Worm (Caenorhabditis elegans) whole organism, late embryonic: ENCODE results near the gene fbxa-114.

Experiments
- C38D4.7 ChIP-seq: fragments of 200-800 bp; sonication (Bioruptor generic); optimal IDR thresholded peaks from 2 replicates; lab custom pipeline; 2018; ENCODE audit warnings: mild to moderate bottlenecking, missing genetic modification characterization, moderate library complexity, missing compliant biosample characterization
- K02D7.2 ChIP-seq: sonication (generic microtip); optimal IDR thresholded peaks from 2 replicates; lab custom pipeline; 2017; ENCODE audit warnings: mild to moderate bottlenecking, missing genetic modification characterization, missing compliant biosample characterization
- Y22D7AL.16 ChIP-seq: sonication (generic microtip); optimal IDR thresholded peaks from 2 replicates; lab custom pipeline; 2016; ENCODE audit warnings: missing genetic modification characterization, missing compliant biosample characterization
- ahr-1 ChIP-seq: sonication (generic microtip); optimal IDR thresholded peaks from 2 replicates; lab custom pipeline; 2016; ENCODE audit warnings: missing genetic modification characterization, missing compliant biosample characterization
- ceh-14 ChIP-seq: sonication (generic microtip); optimal IDR thresholded peaks from 2 replicates; lab custom pipeline; 2016; ENCODE audit warnings: missing genotype, missing genetic modification characterization, missing compliant biosample characterization
- ceh-18 ChIP-seq: sonication (generic microtip); optimal IDR thresholded peaks from 2 replicates; lab custom pipeline; 2016; ENCODE audit warnings: missing genetic modification characterization, missing compliant biosample characterization
- ceh-19 ChIP-seq: fragments of 200-800 bp; sonication (Bioruptor generic); optimal IDR thresholded peaks from 2 replicates; lab custom pipeline; 2018; ENCODE audit warnings: mild to moderate bottlenecking, missing genetic modification characterization, missing compliant biosample characterization
- ceh-22 ChIP-seq: sonication (generic microtip); optimal IDR thresholded peaks from 2 replicates; lab custom pipeline; 2017; ENCODE audit warnings: missing biosample characterization, missing genetic modification characterization
- ceh-24 ChIP-seq: sonication (generic microtip); optimal IDR thresholded peaks from 2 replicates; lab custom pipeline; 2016; ENCODE audit warnings: mild to moderate bottlenecking, missing genetic modification characterization, missing compliant biosample characterization
- ceh-30 ChIP-seq: fragments of 150-350 bp; optimal IDR thresholded peaks from 2 replicates; lab custom pipeline; 2014; ENCODE audit warnings: missing biosample characterization, missing genetic modification characterization
- ceh-31 ChIP-seq: sonication (generic microtip); optimal IDR thresholded peaks from 2 replicates; lab custom pipeline; 2016; ENCODE audit warnings: missing genetic modification characterization, missing compliant biosample characterization
- ceh-34 ChIP-seq: sonication (generic microtip); optimal IDR thresholded peaks from 2 replicates; lab custom pipeline; 2016; ENCODE audit warnings: mild to moderate bottlenecking, missing genetic modification characterization, missing compliant biosample characterization
- ceh-45 ChIP-seq: fragments of 200-800 bp; sonication (Bioruptor generic); IDR thresholded peaks from 2 replicates; pipeline ENCODE4 v1.3.6; 2022; ENCODE audit warnings: missing genetic modification reagents, missing genetic modification characterization, missing compliant biosample characterization
- ceh-48 ChIP-seq: sonication (generic microtip); optimal IDR thresholded peaks from 2 replicates; lab custom pipeline; 2016; ENCODE audit warnings: missing genetic modification characterization, inconsistent platforms, missing compliant biosample characterization
- che-1 ChIP-seq: sonication (generic microtip); optimal IDR thresholded peaks from 2 replicates; lab custom pipeline; 2016; ENCODE audit warnings: mild to moderate bottlenecking, missing genetic modification characterization, missing compliant biosample characterization
- dve-1 ChIP-seq: sonication (generic microtip); optimal IDR thresholded peaks from 2 replicates; lab custom pipeline; 2017; ENCODE audit warnings: antibody characterized with exemption, mild to moderate bottlenecking, missing genetic modification characterization, missing compliant biosample characterization
- elt-2 ChIP-seq: sonication (generic microtip); optimal IDR thresholded peaks from 2 replicates; lab custom pipeline; 2016; ENCODE audit warnings: missing genetic modification reagents, missing genetic modification characterization, missing compliant biosample characterization
- eyg-1 ChIP-seq: sonication (generic microtip); optimal IDR thresholded peaks from 2 replicates; lab custom pipeline; 2016; ENCODE audit warnings: missing genotype, missing genetic modification characterization, missing compliant biosample characterization
- fax-1 ChIP-seq: sonication (generic microtip); optimal IDR thresholded peaks from 2 replicates; lab custom pipeline; 2016; ENCODE audit warnings: missing genotype, missing genetic modification characterization, missing compliant biosample characterization
- fkh-10 ChIP-seq: fragments of 150-350 bp; optimal IDR thresholded peaks from 2 replicates; lab custom pipeline; 2014; ENCODE audit warnings: missing biosample characterization, missing genetic modification reagents, missing genetic modification characterization
- fkh-6 ChIP-seq: sonication (generic microtip); optimal IDR thresholded peaks from 2 replicates; lab custom pipeline; 2016; ENCODE audit warnings: missing genetic modification characterization, missing compliant biosample characterization
- gmeb-2 ChIP-seq: sonication (generic microtip); optimal IDR thresholded peaks from 2 replicates; lab custom pipeline; 2016; ENCODE audit warnings: missing genetic modification characterization, inconsistent platforms, missing compliant biosample characterization
- hlh-30 ChIP-seq: sonication (generic microtip); optimal IDR thresholded peaks from 2 replicates; lab custom pipeline; 2017; ENCODE audit warnings: antibody characterized with exemption, missing genetic modification characterization, missing compliant biosample characterization; ENCODE audit not compliant: insufficient read depth
- hlh-6 ChIP-seq: sonication (generic microtip); optimal IDR thresholded peaks from 2 replicates; lab custom pipeline; 2016; ENCODE audit warnings: missing genotype, missing genetic modification characterization, missing compliant biosample characterization
- hlh-8 ChIP-seq: sonication (generic microtip); optimal IDR thresholded peaks from 2 replicates; lab custom pipeline; 2016; ENCODE audit warnings: missing genotype, missing genetic modification characterization, missing compliant biosample characterization
- lim-6 ChIP-seq: sonication (generic microtip); optimal IDR thresholded peaks from 2 replicates; lab custom pipeline; 2016; ENCODE audit warnings: missing genetic modification characterization, missing compliant biosample characterization
- lin-11 ChIP-seq: fragments of 200-800 bp; sonication (Bioruptor generic); optimal IDR thresholded peaks from 2 replicates; lab custom pipeline; 2018; ENCODE audit warnings: mild to moderate bottlenecking, missing genetic modification characterization, missing compliant biosample characterization
- mec-3 ChIP-seq: sonication (generic microtip); optimal IDR thresholded peaks from 2 replicates; lab custom pipeline; 2016; ENCODE audit warnings: borderline replicate concordance, missing genetic modification characterization, missing compliant biosample characterization
- nfya-1 ChIP-seq: sonication (generic microtip); optimal IDR thresholded peaks from 2 replicates; lab custom pipeline; 2017; ENCODE audit warnings: missing genetic modification characterization, mild to moderate bottlenecking, missing compliant biosample characterization, antibody characterized with exemption, moderate library complexity
- nhr-232 ChIP-seq: sonication (generic microtip); optimal IDR thresholded peaks from 2 replicates; lab custom pipeline; 2016; ENCODE audit warnings: missing genetic modification characterization, missing compliant biosample characterization
- npax-4 ChIP-seq: sonication (generic microtip); optimal IDR thresholded peaks from 2 replicates; lab custom pipeline; 2016; ENCODE audit warnings: missing genetic modification characterization, missing compliant biosample characterization
- odd-2 ChIP-seq: sonication (generic microtip); optimal IDR thresholded peaks from 2 replicates; lab custom pipeline; 2017; ENCODE audit warnings: antibody characterized with exemption, mild to moderate bottlenecking, missing genetic modification characterization, missing compliant biosample characterization
- pat-9 ChIP-seq: fragments of 200-800 bp; sonication (Bioruptor generic); optimal IDR thresholded peaks from 2 replicates; lab custom pipeline; 2018; ENCODE audit warnings: mild to moderate bottlenecking, missing genetic modification characterization, moderate library complexity, missing compliant biosample characterization
- pha-2 ChIP-seq: sonication (generic microtip); optimal IDR thresholded peaks from 2 replicates; lab custom pipeline; 2017; ENCODE audit warnings: mild to moderate bottlenecking, missing genetic modification characterization, missing compliant biosample characterization
- pha-4 ChIP-seq: fragments of 150-350 bp; optimal IDR thresholded peaks from 2 replicates; lab custom pipeline; 2018; ENCODE audit warnings: missing biosample characterization, missing genetic modification reagents, missing genetic modification characterization
- pqm-1 ChIP-seq: sonication (generic microtip); optimal IDR thresholded peaks from 2 replicates; lab custom pipeline; 2016; ENCODE audit warnings: missing genetic modification characterization, missing compliant biosample characterization
- pros-1 ChIP-seq: fragments of 150-350 bp; optimal IDR thresholded peaks from 2 replicates; lab custom pipeline; 2014; ENCODE audit warnings: missing biosample characterization, missing genetic modification reagents, missing genetic modification characterization
- ref-2 ChIP-seq: sonication (generic microtip); optimal IDR thresholded peaks from 2 replicates; lab custom pipeline; 2016; ENCODE audit warnings: missing genetic modification characterization, missing compliant biosample characterization
- syd-9 ChIP-seq: sonication (generic microtip); optimal IDR thresholded peaks from 2 replicates; lab custom pipeline; 2016; ENCODE audit warnings: mild to moderate bottlenecking, missing genetic modification characterization, moderate library complexity, missing compliant biosample characterization
- tbx-2 ChIP-seq: sonication (generic microtip); optimal IDR thresholded peaks from 2 replicates; lab custom pipeline; 2016; ENCODE audit warnings: missing genetic modification characterization, missing compliant biosample characterization
- tbx-7 ChIP-seq: sonication (generic microtip); optimal IDR thresholded peaks from 2 replicates; lab custom pipeline; 2016; ENCODE audit warnings: missing genotype, missing genetic modification characterization, missing compliant biosample characterization
- ttx-3 ChIP-seq: sonication (generic microtip); optimal IDR thresholded peaks from 2 replicates; lab custom pipeline; 2016; ENCODE audit warnings: missing genetic modification reagents, missing genetic modification characterization, missing compliant biosample characterization
- unc-3 ChIP-seq, 2 experiments: fragments of 200-800 bp in 1 of 2; sonication (Bioruptor generic) in 1 of 2; sonication (generic microtip) in 1 of 2; conservative IDR thresholded peaks in 1 of 2; optimal IDR thresholded peaks in 1 of 2; 2 replicates each; pipeline versions ENCODE4 v1.3.6 to Lab custom; 2016 to 2022; ENCODE audit warnings: missing compliant biosample characterization in 2 of 2, missing genetic modification characterization in 2 of 2, missing genetic modification reagents in 1 of 2
- unc-42 ChIP-seq: sonication (generic microtip); optimal IDR thresholded peaks from 2 replicates; lab custom pipeline; 2016; ENCODE audit warnings: missing genotype, missing genetic modification characterization, missing compliant biosample characterization
- unc-86 ChIP-seq: sonication (generic microtip); optimal IDR thresholded peaks from 2 replicates; lab custom pipeline; 2016; ENCODE audit warnings: missing genetic modification characterization, missing compliant biosample characterization
- zip-5 ChIP-seq: sonication (generic microtip); optimal IDR thresholded peaks from 2 replicates; lab custom pipeline; 2016; ENCODE audit warnings: missing genetic modification characterization, missing compliant biosample characterization

fbxa-114 gene

DNA sequence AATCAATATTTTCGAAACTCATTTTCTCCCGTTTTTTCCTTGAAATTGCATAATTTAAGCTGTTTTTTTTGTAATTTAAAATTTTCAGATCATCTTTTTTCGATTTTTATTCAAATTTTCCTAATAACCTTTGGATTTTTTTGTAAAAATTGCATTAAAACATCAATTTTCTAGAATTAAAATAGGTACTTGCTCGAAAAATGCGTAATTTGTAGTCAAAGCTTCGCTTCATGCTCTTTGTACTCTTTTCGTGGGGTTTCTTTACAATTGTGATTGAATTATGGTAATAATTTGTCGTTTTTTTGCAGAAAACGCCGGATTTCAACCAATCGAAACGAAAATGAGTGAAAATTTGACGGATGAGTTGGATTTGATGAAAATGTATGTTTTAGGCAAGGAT is 2.5 kb upstream of the fbxa-114 start, which contains the start of gene fog-2:
fog-2 (plus strand) TSS at position 301 of the 400 bp plus-strand sequence.
- no peak for TF ChIP-seq fax-1 (tag; lab: Kevin White, UChicago)
- TF ChIP-seq elt-2 (tag; lab: Kevin White, UChicago): no peak
- no peak for TF ChIP-seq hlh-8
- TF ChIP-seq fkh-6 (tag; lab: Kevin White, UChicago): no peak
- TF ChIP-seq gmeb-2 (tag; lab: Kevin White, UChicago): no peak
- TF ChIP-seq ceh-24 (tag; lab: Kevin White, UChicago): no peak
- no peak for TF ChIP-seq eyg-1
- no peak for TF ChIP-seq nhr-232
- TF ChIP-seq unc-3 (GFP tag; conservative IDR thresholded peaks at IDR 0.05; lab: Robert Waterston, UW): no peak
- no peak for TF ChIP-seq unc-3 (tag; optimal IDR thresholded peaks at IDR 0.05; lab: Kevin White, UChicago)
- no peak for TF ChIP-seq ceh-22 (tag; lab: Kevin White, UChicago)
- no peak for TF ChIP-seq pros-1 (tag; lab: Kevin White, UChicago)
- no peak for TF ChIP-seq hlh-6 (tag; lab: Kevin White, UChicago)
- TF ChIP-seq che-1 (tag; lab: Kevin White, UChicago): no peak
- TF ChIP-seq lin-11 (tag; lab: Kevin White, UChicago): no peak
- no peak for TF ChIP-seq tbx-7
- no peak for TF ChIP-seq ceh-45 (GFP tag; lab: Robert Waterston, UW)

DNA sequence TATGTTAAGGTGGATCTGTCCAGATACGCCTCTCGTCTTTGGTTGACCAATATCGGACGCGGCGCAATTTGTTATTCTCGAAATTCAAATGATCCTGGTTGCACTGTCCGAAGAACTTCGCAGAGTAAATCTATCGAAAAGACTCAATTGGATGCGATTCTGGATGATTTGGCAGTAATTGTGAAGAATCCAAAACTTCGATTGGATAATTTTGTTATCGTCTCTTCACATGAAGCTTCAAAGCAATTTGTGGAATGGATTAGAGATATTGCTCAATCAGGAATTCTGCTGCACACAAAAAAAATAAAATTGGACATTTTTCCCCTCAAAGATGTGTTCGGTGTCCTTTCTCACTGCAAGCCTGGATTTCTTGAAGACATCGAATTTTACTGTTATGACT is 1.8 kb upstream of the fbxa-114 start:
- TF ChIP-seq odd-2 (tag; lab: Kevin White, UChicago) (no peak), ref-2 (no peak), ceh-34 (tag; lab: Kevin White, UChicago) (no peak), ceh-19 (no peak), pqm-1 (tag; lab: Kevin White, UChicago) (no peak), fax-1 (tag; lab: Kevin White, UChicago) (no peak), ceh-30 (tag; lab: Kevin White, UChicago) (no peak), pat-9 (tag; lab: Kevin White, UChicago) (no peak), ceh-22 (tag; lab: Kevin White, UChicago) (no peak), unc-42 (tag; lab: Kevin White, UChicago) (no peak)

DNA sequence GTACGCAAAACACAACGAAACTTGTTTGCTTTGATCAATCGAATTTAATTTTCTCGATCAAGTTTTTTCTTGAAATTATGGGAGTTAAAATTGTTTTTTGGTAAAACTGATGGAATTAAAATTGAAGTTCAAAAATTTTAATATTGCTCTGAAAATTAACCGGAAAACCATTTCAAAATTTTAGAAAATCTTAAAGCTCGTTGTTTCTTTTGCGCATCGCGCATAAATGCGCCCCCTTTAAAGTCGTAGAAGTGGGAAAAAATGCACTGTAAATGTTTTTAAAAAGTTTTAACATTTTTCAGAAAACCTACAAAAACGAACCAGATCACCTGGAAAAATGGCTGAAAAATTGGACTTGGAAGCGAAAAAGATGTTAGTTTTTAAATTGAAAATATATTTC is 1.7 kb downstream of the fbxa-114 start, which contains the start of gene fbxa-113:
fbxa-113 (plus strand) TSS at position 301 of the 400 bp plus-strand sequence.
- TF ChIP-seq pha-4 (tag; lab: Kevin White, UChicago): no peak
- no peak for TF ChIP-seq ceh-34 (tag; lab: Kevin White, UChicago)
- TF ChIP-seq tbx-2 (tag; lab: Kevin White, UChicago): no peak
- no peak for TF ChIP-seq K02D7.2 (tag; lab: Kevin White, UChicago)
- TF ChIP-seq ceh-24 (tag; lab: Kevin White, UChicago): no peak
- TF ChIP-seq zip-5 (tag; lab: Kevin White, UChicago): no peak
- no peak for TF ChIP-seq ahr-1 (tag; lab: Kevin White, UChicago)
- no peak for TF ChIP-seq dve-1 (tag; lab: Kevin White, UChicago)
- no peak for TF ChIP-seq syd-9
- no peak for TF ChIP-seq C38D4.7
- TF ChIP-seq ceh-31 (tag; lab: Kevin White, UChicago): no peak
- no peak for TF ChIP-seq lim-6 (tag; lab: Kevin White, UChicago)
- TF ChIP-seq fkh-10 (GFP tag; lab: Kevin White, UChicago): no peak
- TF ChIP-seq ceh-18 (tag; lab: Kevin White, UChicago): no peak

DNA sequence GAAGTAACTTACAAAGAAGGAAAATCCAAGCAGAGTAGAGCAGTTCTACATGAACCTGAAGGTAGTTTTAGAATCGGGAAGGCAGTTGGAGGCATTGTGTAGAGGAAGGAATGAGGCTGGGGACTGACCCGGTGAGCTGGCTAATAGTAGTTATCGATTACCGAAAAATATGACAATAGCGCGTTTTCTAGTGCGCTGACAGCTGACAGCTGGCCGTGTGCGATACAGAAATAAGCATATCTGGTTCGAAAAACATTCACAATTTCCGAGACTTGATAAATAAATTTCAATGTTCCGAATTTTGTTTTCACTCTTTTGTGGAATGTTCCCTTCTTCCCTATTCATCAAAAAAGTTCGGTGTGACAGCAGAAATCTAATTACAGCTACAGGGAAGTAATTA is 4.7 kb downstream of the fbxa-114 start, which contains the start of the genes fbxb-59 and srbc-34:
fbxb-59 (minus strand) TSS at position 101 of the 400 bp plus-strand sequence.
srbc-34 (plus strand) TSS at position 233 of the 400 bp plus-strand sequence.
- no peak for TF ChIP-seq ceh-48
- no peak for TF ChIP-seq gmeb-2 (tag; lab: Kevin White, UChicago)
- TF ChIP-seq pha-2: no peak
- no peak for TF ChIP-seq nfya-1 (tag; lab: Kevin White, UChicago)
- TF ChIP-seq ttx-3: no peak
- no peak for TF ChIP-seq hlh-8
- no peak for TF ChIP-seq Y22D7AL.16 (tag; lab: Kevin White, UChicago)
- no peak for TF ChIP-seq pat-9 (tag; lab: Kevin White, UChicago)
- TF ChIP-seq ceh-14 (tag; lab: Kevin White, UChicago): no peak
- no peak for TF ChIP-seq hlh-30
- TF ChIP-seq ref-2: no peak
- no peak for TF ChIP-seq fax-1 (tag; lab: Kevin White, UChicago)
- no peak for TF ChIP-seq unc-86 (tag; lab: Kevin White, UChicago)
- TF ChIP-seq npax-4 (tag; lab: Kevin White, UChicago): no peak
- TF ChIP-seq mec-3 (tag; lab: Kevin White, UChicago): no peak
- TF ChIP-seq dve-1 (tag; lab: Kevin White, UChicago): no peak
- no peak for TF ChIP-seq ceh-22 (tag; lab: Kevin White, UChicago)
- TF ChIP-seq tbx-2 (tag; lab: Kevin White, UChicago): no peak
- TF ChIP-seq ceh-45 (GFP tag; lab: Robert Waterston, UW): no peak
